Worm (Caenorhabditis elegans): ENCODE data around the gene rle-1.

rle-1 gene

DNA sequence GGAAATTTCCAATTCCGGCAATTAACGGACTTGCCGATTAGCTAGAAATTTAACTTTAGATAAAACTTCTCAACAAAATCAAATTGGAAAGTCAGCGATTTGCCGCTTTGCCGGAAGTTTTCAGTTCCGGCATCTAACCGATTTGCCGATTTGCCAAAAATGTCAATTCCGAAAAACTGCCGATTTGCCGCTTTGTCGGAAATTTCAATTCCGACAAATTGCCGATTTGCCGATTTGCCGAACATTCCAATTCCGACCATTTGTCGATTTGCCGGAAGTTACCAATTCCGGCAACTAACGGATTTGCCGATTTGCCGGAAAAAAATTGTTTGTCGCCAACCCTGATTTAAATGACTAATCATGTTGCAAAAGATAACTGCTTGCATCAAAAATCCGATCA lies 26.9 kb upstream of the rle-1 start:
- TF ChIP-seq dpl-1 (GFP tag; optimal IDR thresholded peaks at IDR 0.05) = peak; percentile 35
- no peak for TF ChIP-seq F49E8.2 (tag; optimal IDR thresholded peaks at IDR 0.05; ENCODE audit: insufficient read depth)
- TF ChIP-seq K12H6.12 (tag; optimal IDR thresholded peaks at IDR 0.05) = no peak

DNA sequence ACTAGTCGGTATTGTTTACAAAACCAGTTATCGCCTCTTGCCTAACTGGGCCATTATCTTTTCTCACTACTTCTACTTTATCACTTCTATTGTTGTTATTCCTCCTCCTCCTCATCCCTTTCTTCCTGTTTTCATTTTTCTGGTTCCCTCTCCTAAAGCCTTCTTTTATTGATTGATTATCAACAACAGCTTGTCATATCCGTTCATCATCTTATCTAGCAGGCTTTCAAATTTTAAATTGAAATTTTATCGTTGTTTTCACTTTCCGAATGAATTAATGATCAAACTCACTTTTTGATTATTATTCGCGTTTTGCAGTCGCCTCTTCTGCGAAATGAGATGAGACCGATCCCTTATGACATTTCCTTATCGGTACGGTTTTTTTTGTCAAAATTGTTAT lies 24.9 kb upstream of the rle-1 start, which contains the start of gene cut-6:
Gene cut-6 (plus strand): TSS at position 301 of the 400 bp plus-strand sequence.
- TF ChIP-seq nhr-27 (tag; optimal IDR thresholded peaks at IDR 0.05) = no peak
- TF ChIP-seq pbrm-1 (GFP tag; IDR thresholded peaks at IDR 0.05) = no peak
- TF ChIP-seq ccch-3 (GFP tag; optimal IDR thresholded peaks at IDR 0.05) = no peak
- TF ChIP-seq zfh-2 (GFP tag; conservative IDR thresholded peaks at IDR 0.05) = no peak
- TF ChIP-seq lag-1 (GFP tag; IDR thresholded peaks at IDR 0.05) = no peak
- TF ChIP-seq snpc-4 (GFP tag; optimal IDR thresholded peaks at IDR 0.05) = no peak
- no peak for TF ChIP-seq snpc-4 (tag; optimal IDR thresholded peaks at IDR 0.05)
- no peak for TF ChIP-seq tlf-1 (GFP tag; optimal IDR thresholded peaks at IDR 0.05)
- TF ChIP-seq Y79H2A.3 (GFP tag; conservative IDR thresholded peaks at IDR 0.05) = no peak
- no peak for TF ChIP-seq ztf-3 (GFP tag; optimal IDR thresholded peaks at IDR 0.05)
- no peak for TF ChIP-seq fkh-3 (tag; optimal IDR thresholded peaks at IDR 0.05)
- no peak for TF ChIP-seq nhr-90 (tag; optimal IDR thresholded peaks at IDR 0.05)
- TF ChIP-seq xnd-1 (tag; optimal IDR thresholded peaks at IDR 0.05) = no peak
- no peak for TF ChIP-seq F55B11.4 (tag; optimal IDR thresholded peaks at IDR 0.05; ENCODE audit: borderline replicate concordance, insufficient read depth)

DNA sequence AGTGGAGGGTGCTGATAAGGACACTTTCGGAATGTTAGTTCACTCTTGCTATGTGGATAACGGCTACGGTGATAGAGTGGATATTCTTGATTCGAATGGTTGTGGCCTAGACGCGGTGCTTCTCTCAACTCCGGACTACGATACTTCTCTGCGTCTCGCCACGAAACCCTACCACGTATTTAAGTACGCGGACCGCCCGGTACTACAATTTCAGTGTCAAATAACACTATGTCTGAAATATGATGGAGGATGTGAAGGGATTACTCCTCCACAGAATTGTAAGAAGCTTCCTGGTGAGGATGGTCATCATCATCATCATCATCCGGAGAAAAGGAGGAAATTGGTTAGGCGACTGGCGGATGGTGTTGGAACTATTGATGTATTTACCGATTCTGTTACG lies 21.1 kb upstream of the rle-1 start:
- TF ChIP-seq nhr-27 (tag; optimal IDR thresholded peaks at IDR 0.05) (no peak), bed-1 (GFP tag; IDR thresholded peaks at IDR 0.05) (no peak), ZK185.1 (tag; optimal IDR thresholded peaks at IDR 0.05; ENCODE audit: poor library complexity, severe bottlenecking) (no peak), nhr-80 (tag; optimal IDR thresholded peaks at IDR 0.05) (no peak), unc-62 (GFP tag; optimal IDR thresholded peaks at IDR 0.05) (no peak), ztf-28 (GFP tag; IDR thresholded peaks at IDR 0.05) (no peak), aptf-3 (GFP tag; IDR thresholded peaks at IDR 0.05) (no peak), somi-1 (GFP tag; optimal IDR thresholded peaks at IDR 0.05) (no peak), xnd-1 (tag; optimal IDR thresholded peaks at IDR 0.05) (no peak), zim-3 (tag; optimal IDR thresholded peaks at IDR 0.05) (no peak), F52B5.7 (tag; optimal IDR thresholded peaks at IDR 0.05) (no peak), nfya-1 (tag; optimal IDR thresholded peaks at IDR 0.05; ENCODE audit: borderline replicate concordance, insufficient read depth) (no peak)

DNA sequence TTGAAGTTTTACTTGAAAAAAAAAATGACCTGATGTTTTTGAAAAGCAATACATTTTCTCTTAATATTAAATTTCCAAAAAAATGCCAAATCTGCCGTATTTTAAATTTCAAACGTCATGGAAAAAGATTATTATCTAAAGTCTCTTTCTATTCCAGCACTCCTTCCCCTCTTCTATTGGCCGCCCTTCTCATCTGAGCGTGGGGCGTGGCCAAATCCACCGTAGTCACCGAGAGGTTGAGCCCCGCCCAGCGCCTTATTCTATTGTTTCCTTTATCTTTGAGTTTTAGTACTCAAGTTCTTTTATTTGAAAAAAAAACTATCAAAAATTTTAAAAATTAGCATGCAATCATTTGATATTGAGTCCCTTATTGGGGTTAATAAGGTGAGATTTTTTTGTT lies 16.0 kb upstream of the rle-1 start, which contains the start of gene vab-7:
Gene vab-7 (plus strand): TSS at position 301 of the 400 bp plus-strand sequence.
- TF ChIP-seq Y67H2A.10 (GFP tag; conservative IDR thresholded peaks at IDR 0.05) = no peak
- TF ChIP-seq F57C9.4 (tag; optimal IDR thresholded peaks at IDR 0.05) = no peak
- no peak for TF ChIP-seq lin-26 (GFP tag; IDR thresholded peaks at IDR 0.05)
- no peak for TF ChIP-seq xnd-1 (tag; optimal IDR thresholded peaks at IDR 0.05)
- TF ChIP-seq lin-54 (GFP tag; optimal IDR thresholded peaks at IDR 0.05) = no peak
- no peak for TF ChIP-seq let-526 (GFP tag; IDR thresholded peaks at IDR 0.05)
- no peak for TF ChIP-seq hmg-1.2 (GFP tag; IDR thresholded peaks at IDR 0.05)
- TF ChIP-seq attf-3 (GFP tag; conservative IDR thresholded peaks at IDR 0.05) = no peak
- no peak for TF ChIP-seq D2030.7 (GFP tag; IDR thresholded peaks at IDR 0.05)
- TF ChIP-seq rcor-1 (GFP tag; IDR thresholded peaks at IDR 0.05) = no peak
- TF ChIP-seq sptf-2 (GFP tag; optimal IDR thresholded peaks at IDR 0.05) = no peak
- TF ChIP-seq nhr-120 (GFP tag; IDR thresholded peaks at IDR 0.05) = no peak
- no peak for TF ChIP-seq lsl-1 (GFP tag; optimal IDR thresholded peaks at IDR 0.05)
- no peak for TF ChIP-seq ztf-25 (GFP tag; IDR thresholded peaks at IDR 0.05)

Measured in whole organism, young adult.